Fruit fly (Drosophila melanogaster) whole organism, embryonic: Measurements from ENCODE around the gene CG5913.
A peak's percentile ranks its signal among the peaks of the same experiment; 100 is the strongest.

Experiments used
- Blimp-1 ChIP-seq: fragments of 200-800 bp; sonication (Bioruptor generic); optimal IDR thresholded peaks from 3 replicates; lab custom pipeline; 2018; ENCODE audit warnings: missing biosample characterization, missing genetic modification characterization, mild to moderate bottlenecking, moderate library complexity, missing genetic modification reagents
- Bteb2 ChIP-seq: fragments of 200-800 bp; sonication (Bioruptor generic); optimal IDR thresholded peaks from 2 replicates; lab custom pipeline; 2016; ENCODE audit warnings: missing biosample characterization, missing genetic modification characterization
- CG10209 ChIP-seq: fragments of 200-800 bp; sonication (Bioruptor generic); optimal IDR thresholded peaks from 3 replicates; lab custom pipeline; 2017; ENCODE audit warnings: missing biosample characterization, mild to moderate bottlenecking, missing genetic modification characterization, missing genetic modification reagents
- CG10321 ChIP-seq: fragments of 200-800 bp; sonication (Bioruptor generic); IDR thresholded peaks from 2 replicates; pipeline ENCODE4 v1.3.6; 2022; ENCODE audit warnings: missing biosample characterization, missing genetic modification characterization
- CG10431 ChIP-seq: fragments of 200-800 bp; sonication (Bioruptor generic); optimal IDR thresholded peaks from 3 replicates; lab custom pipeline; 2018; ENCODE audit warnings: missing biosample characterization, mild to moderate bottlenecking, missing genetic modification characterization
- CG10462 ChIP-seq: fragments of 200-800 bp; sonication (Bioruptor generic); optimal IDR thresholded peaks from 2 replicates; lab custom pipeline; 2016; ENCODE audit warnings: missing biosample characterization, missing genetic modification characterization
- CG10543 ChIP-seq: fragments of 200-800 bp; sonication (Bioruptor generic); optimal IDR thresholded peaks from 3 replicates; lab custom pipeline; 2017; ENCODE audit warnings: missing biosample characterization, mild to moderate bottlenecking, missing genetic modification characterization, moderate library complexity
- CG10979 ChIP-seq: fragments of 200-800 bp; sonication (Bioruptor generic); optimal IDR thresholded peaks from 2 replicates; lab custom pipeline; 2018; ENCODE audit warnings: missing biosample characterization, mild to moderate bottlenecking, missing genetic modification characterization, moderate library complexity
- CG11093 ChIP-seq: fragments of 200-800 bp; sonication (Bioruptor generic); IDR thresholded peaks from 3 replicates; pipeline ENCODE4 v1.3.6; 2022; ENCODE audit warnings: missing biosample characterization, missing genetic modification characterization
- CG12942 ChIP-seq: fragments of 200-800 bp; sonication (Bioruptor generic); optimal IDR thresholded peaks from 3 replicates; lab custom pipeline; 2016; ENCODE audit warnings: missing biosample characterization, missing genetic modification characterization
- CG13287 ChIP-seq: fragments of 200-800 bp; sonication (Bioruptor generic); IDR thresholded peaks from 2 replicates; pipeline ENCODE4 v1.3.6; 2022; ENCODE audit warnings: missing biosample characterization, missing genetic modification characterization; ENCODE audit not compliant: partially characterized antibody
- CG13296 ChIP-seq: fragments of 200-800 bp; sonication (Bioruptor generic); optimal IDR thresholded peaks from 3 replicates; lab custom pipeline; 2018; ENCODE audit warnings: missing biosample characterization, mild to moderate bottlenecking, missing genetic modification characterization
- CG13894 ChIP-seq: fragments of 200-800 bp; sonication (Bioruptor generic); optimal IDR thresholded peaks from 3 replicates; lab custom pipeline; 2018; ENCODE audit warnings: missing biosample characterization, mild to moderate bottlenecking, missing genetic modification characterization, moderate library complexity
- CG17829 ChIP-seq: fragments of 200-800 bp; optimal IDR thresholded peaks from 2 replicates; lab custom pipeline; 2019; ENCODE audit warnings: missing biosample characterization, mild to moderate bottlenecking, missing genetic modification characterization, moderate library complexity
- CG18599 ChIP-seq: fragments of 200-800 bp; sonication (Bioruptor generic); optimal IDR thresholded peaks from 3 replicates; lab custom pipeline; 2017; ENCODE audit warnings: missing biosample characterization, missing genetic modification characterization, mild to moderate bottlenecking, moderate library complexity, missing genetic modification reagents
- CG30020 ChIP-seq: fragments of 200-800 bp; optimal IDR thresholded peaks from 2 replicates; lab custom pipeline; 2019; ENCODE audit warnings: missing biosample characterization, mild to moderate bottlenecking, missing genetic modification characterization, moderate library complexity
- CG33213 ChIP-seq: fragments of 200-800 bp; sonication (Bioruptor generic); optimal IDR thresholded peaks from 3 replicates; lab custom pipeline; 2016; ENCODE audit warnings: missing biosample characterization, missing genetic modification characterization
- CG4282 ChIP-seq: fragments of 200-800 bp; sonication (Bioruptor generic); optimal IDR thresholded peaks from 2 replicates; lab custom pipeline; 2016; ENCODE audit warnings: missing biosample characterization, missing genetic modification characterization
- CG43689 ChIP-seq: fragments of 200-800 bp; sonication (Bioruptor generic); IDR thresholded peaks from 2 replicates; pipeline ENCODE4 v1.3.6; 2022; ENCODE audit warnings: missing biosample characterization, missing genetic modification characterization
- CG4617 ChIP-seq: fragments of 200-800 bp; sonication (Bioruptor generic); optimal IDR thresholded peaks from 3 replicates; lab custom pipeline; 2016; ENCODE audit warnings: missing biosample characterization, missing genetic modification characterization, borderline replicate concordance
- CG4820 ChIP-seq: fragments of 200-800 bp; sonication (Bioruptor generic); optimal IDR thresholded peaks from 3 replicates; lab custom pipeline; 2016; ENCODE audit warnings: missing biosample characterization, missing genetic modification characterization
- CG5245 ChIP-seq: fragments of 200-800 bp; sonication (Bioruptor generic); optimal IDR thresholded peaks from 3 replicates; lab custom pipeline; 2016; ENCODE audit warnings: missing biosample characterization, missing genetic modification characterization
- CG6683 ChIP-seq: fragments of 200-800 bp; sonication (Bioruptor generic); optimal IDR thresholded peaks from 2 replicates; lab custom pipeline; 2017; ENCODE audit warnings: missing biosample characterization, mild to moderate bottlenecking, missing genetic modification characterization, missing genetic modification reagents
- CG6813 ChIP-seq: fragments of 200-800 bp; sonication (Bioruptor generic); optimal IDR thresholded peaks from 2 replicates; lab custom pipeline; 2017; ENCODE audit warnings: missing biosample characterization, missing genetic modification characterization, mild to moderate bottlenecking, moderate library complexity, missing genetic modification reagents
- CG7745 ChIP-seq: fragments of 200-800 bp; sonication (Bioruptor generic); optimal IDR thresholded peaks from 2 replicates; lab custom pipeline; 2018; ENCODE audit warnings: missing biosample characterization, mild to moderate bottlenecking, missing genetic modification characterization, moderate library complexity
- CG9727 ChIP-seq: fragments of 200-800 bp; sonication (Bioruptor generic); optimal IDR thresholded peaks from 3 replicates; lab custom pipeline; 2017; ENCODE audit warnings: missing biosample characterization, mild to moderate bottlenecking, missing genetic modification characterization
- Fer3 ChIP-seq: fragments of 200-800 bp; sonication (Bioruptor generic); optimal IDR thresholded peaks from 2 replicates; lab custom pipeline; 2018; ENCODE audit warnings: missing biosample characterization, mild to moderate bottlenecking, missing genetic modification characterization, moderate library complexity
- H15 ChIP-seq: fragments of 200-800 bp; sonication (Bioruptor generic); IDR thresholded peaks from 3 replicates; pipeline ENCODE4 v1.3.6; 2022; ENCODE audit warnings: missing biosample characterization, missing genetic modification characterization
- MESR4 ChIP-seq: fragments of 200-800 bp; sonication (Bioruptor generic); optimal IDR thresholded peaks from 2 replicates; lab custom pipeline; 2018; ENCODE audit warnings: missing biosample characterization, mild to moderate bottlenecking, missing genetic modification characterization, moderate library complexity
- Ptx1 ChIP-seq: fragments of 200-800 bp; sonication (Bioruptor generic); IDR thresholded peaks from 2 replicates; pipeline ENCODE4 v1.3.6; 2022; ENCODE audit warnings: missing biosample characterization, missing genetic modification characterization
- Side ChIP-seq: fragments of 200-800 bp; sonication (Bioruptor generic); optimal IDR thresholded peaks from 2 replicates; lab custom pipeline; 2016; ENCODE audit warnings: missing biosample characterization, missing genetic modification characterization
- Sox100B ChIP-seq: fragments of 200-800 bp; sonication (Bioruptor generic); optimal IDR thresholded peaks from 3 replicates; lab custom pipeline; 2018; ENCODE audit warnings: missing biosample characterization, mild to moderate bottlenecking, missing genetic modification characterization
- TFAM ChIP-seq: fragments of 200-800 bp; sonication (Bioruptor generic); optimal IDR thresholded peaks from 2 replicates; lab custom pipeline; 2017; ENCODE audit warnings: missing biosample characterization, missing genetic modification characterization, inconsistent platforms
- Xbp1 ChIP-seq: fragments of 200-800 bp; sonication (Bioruptor generic); optimal IDR thresholded peaks from 3 replicates; lab custom pipeline; 2016; ENCODE audit warnings: missing biosample characterization, mild to moderate bottlenecking, missing genetic modification characterization
- Xrp1 ChIP-seq: fragments of 200-800 bp; sonication (Bioruptor generic); IDR thresholded peaks from 2 replicates; pipeline ENCODE4 v1.3.6; 2022; ENCODE audit warnings: missing biosample characterization, missing genetic modification characterization
- amos ChIP-seq: fragments of 200-800 bp; sonication (Bioruptor generic); IDR thresholded peaks from 2 replicates; pipeline ENCODE4 v1.3.6; 2022; ENCODE audit warnings: missing biosample characterization, missing genetic modification characterization; ENCODE audit not compliant: partially characterized antibody
- ash1 ChIP-seq: fragments of 200-800 bp; sonication (Bioruptor generic); optimal IDR thresholded peaks from 2 replicates; lab custom pipeline; 2018; ENCODE audit warnings: missing biosample characterization, mild to moderate bottlenecking, missing genetic modification characterization
- bcd ChIP-seq: fragments of 200-800 bp; sonication (Bioruptor generic); optimal IDR thresholded peaks from 2 replicates; lab custom pipeline; 2017; ENCODE audit warnings: missing biosample characterization, mild to moderate bottlenecking, missing genetic modification characterization
- br ChIP-seq: fragments of >200 bp; optimal IDR thresholded peaks from 2 replicates; lab custom pipeline; 2017
- cato ChIP-seq: fragments of 200-800 bp; sonication (Bioruptor generic); optimal IDR thresholded peaks from 2 replicates; lab custom pipeline; 2016; ENCODE audit warnings: missing biosample characterization, missing genetic modification characterization, borderline replicate concordance
- dm ChIP-seq: fragments of 200-800 bp; sonication (Bioruptor generic); optimal IDR thresholded peaks from 3 replicates; lab custom pipeline; 2016; ENCODE audit warnings: missing biosample characterization, missing genetic modification characterization
- gcm ChIP-seq: fragments of 200-800 bp; sonication (Bioruptor generic); optimal IDR thresholded peaks from 2 replicates; lab custom pipeline; 2019; ENCODE audit warnings: missing biosample characterization, mild to moderate bottlenecking, missing genetic modification characterization, moderate library complexity
- gfzf ChIP-seq: fragments of 200-800 bp; sonication (Bioruptor generic); optimal IDR thresholded peaks from 2 replicates; lab custom pipeline; 2016; ENCODE audit warnings: missing biosample characterization, mild to moderate bottlenecking, missing genetic modification characterization, moderate library complexity
- kah ChIP-seq: fragments of 200-800 bp; sonication (Bioruptor generic); optimal IDR thresholded peaks from 2 replicates; lab custom pipeline; 2018; ENCODE audit warnings: missing biosample characterization, mild to moderate bottlenecking, missing genetic modification characterization
- nerfin-2 ChIP-seq: fragments of 200-800 bp; sonication (Bioruptor generic); IDR thresholded peaks from 2 replicates; pipeline ENCODE4 v1.3.6; 2022; ENCODE audit warnings: missing biosample characterization, missing genetic modification characterization; ENCODE audit not compliant: partially characterized antibody
- p53 ChIP-seq: fragments of 200-800 bp; sonication (Bioruptor generic); optimal IDR thresholded peaks from 2 replicates; lab custom pipeline; 2016; ENCODE audit warnings: missing biosample characterization, missing genetic modification characterization
- schlank ChIP-seq: fragments of 200-800 bp; sonication (Bioruptor generic); optimal IDR thresholded peaks from 2 replicates; lab custom pipeline; 2018; ENCODE audit warnings: missing biosample characterization, mild to moderate bottlenecking, missing genetic modification characterization
- seq ChIP-seq: fragments of 200-800 bp; sonication (Bioruptor generic); IDR thresholded peaks from 2 replicates; pipeline ENCODE4 v1.3.6; 2022; ENCODE audit warnings: missing biosample characterization, missing genetic modification characterization
- shn ChIP-seq: fragments of 200-800 bp; sonication (Bioruptor generic); optimal IDR thresholded peaks from 3 replicates; lab custom pipeline; 2016; ENCODE audit warnings: missing biosample characterization, missing genetic modification characterization
- wor ChIP-seq: fragments of 200-800 bp; sonication (Bioruptor generic); IDR thresholded peaks from 2 replicates; pipeline ENCODE4 v1.3.6; 2022; ENCODE audit warnings: missing biosample characterization, missing genetic modification characterization

The CG5913 gene

dm6 chr3R:25879324-25879766 is 13.9 kb upstream of the CG5913 start (continued):
- TF ChIP-seq seq (peak; percentile 68), CG11093 (GFP tag; lab: Robert Waterston, UW) (peak; percentile 60; the same call in 2 of the 3 replicates), amos (GFP tag; lab: Robert Waterston, UW) (no peak), Xbp1 (peak; percentile 84), CG12942 (peak; percentile 64), CG17829 (tag; lab: Kevin White, UChicago) (peak; percentile 86), Blimp-1 (GFP tag; lab: Kevin White, UChicago) (peak; percentile 85), cato (GFP tag; lab: Kevin White, UChicago) (peak; percentile 66), CG13894 (tag; lab: Kevin White, UChicago) (peak; percentile 22), CG18599 (GFP tag; lab: Kevin White, UChicago) (peak; percentile 70), gfzf (GFP tag; lab: Kevin White, UChicago) (no peak), kah (peak; percentile 36), gcm (peak; percentile 62), Ptx1 (peak; percentile 88), ash1 (no peak), CG4282 (GFP tag; lab: Kevin White, UChicago) (no peak), CG10321 (GFP tag; lab: Robert Waterston, UW) (no peak), wor (GFP tag; lab: Robert Waterston, UW) (peak; percentile 74; the same call in 1 of the 2 replicates), Xrp1 (peak; percentile 83), CG10462 (GFP tag; lab: Kevin White, UChicago) (no peak), CG5245 (GFP tag; lab: Kevin White, UChicago) (peak; percentile 60), CG33213 (GFP tag; lab: Kevin White, UChicago) (peak; percentile 40), Side (GFP tag; lab: Kevin White, UChicago) (peak; percentile 43), schlank (no peak), dm (GFP tag; lab: Kevin White, UChicago) (peak; percentile 40), Sox100B (peak; percentile 81), CG10209 (GFP tag; lab: Kevin White, UChicago) (peak; percentile 54), CG13287 (GFP tag; lab: Robert Waterston, UW) (no peak), br (no peak), Bteb2 (GFP tag; lab: Kevin White, UChicago) (peak; percentile 43), CG10979 (tag; lab: Kevin White, UChicago) (peak; percentile 88), TFAM (GFP tag; lab: Kevin White, UChicago) (peak; percentile 15)

- TF ChIP-seq CG7745 (tag; lab: Kevin White, UChicago) (no peak), CG10543 (no peak), MESR4 (GFP tag; lab: Kevin White, UChicago) (no peak), CG4820 (peak; percentile 22), CG30020 (tag; lab: Kevin White, UChicago) (no peak), CG9727 (GFP tag; lab: Kevin White, UChicago) (peak; percentile 58), p53 (GFP tag; lab: Kevin White, UChicago) (no peak), CG43689 (GFP tag; lab: Robert Waterston, UW) (no peak), CG4617 (GFP tag; lab: Kevin White, UChicago) (no peak), CG10431 (no peak), H15 (GFP tag; lab: Robert Waterston, UW) (peak; percentile 37; the same call in 1 of the 3 replicates), Fer3 (peak; percentile 32), shn (GFP tag; lab: Kevin White, UChicago) (no peak), CG6813 (peak; percentile 44), bcd (GFP tag; lab: Kevin White, UChicago) (peak; percentile 37), CG6683 (GFP tag; lab: Kevin White, UChicago) (peak; percentile 3), CG13296 (GFP tag; lab: Kevin White, UChicago) (peak; percentile 53), nerfin-2 (GFP tag; lab: Robert Waterston, UW) (no peak)
Measured at dm6 chr3R:25880198-25880970, 12.9 kb upstream of the CG5913 start.
